Fruit fly (Drosophila melanogaster) whole organism, embryonic: ENCODE results near the gene CG15818.

ENCODE experiments used
- Abd-B ChIP-seq: fragments of 200-800 bp; sonication (Bioruptor generic); optimal IDR thresholded peaks from 2 replicates; lab custom pipeline; 2018; ENCODE audit warnings: missing biosample characterization, mild to moderate bottlenecking, missing genetic modification characterization, moderate library complexity
- Ada2b ChIP-seq: fragments of 200-800 bp; sonication (Bioruptor generic); IDR thresholded peaks from 2 replicates; pipeline ENCODE4 v1.3.6; 2022; ENCODE audit warnings: missing biosample characterization, missing genetic modification characterization
- Adf1 ChIP-seq: fragments of 200-800 bp; sonication (Bioruptor generic); IDR thresholded peaks from 2 replicates; pipeline ENCODE4 v1.3.6; 2022; ENCODE audit warnings: missing biosample characterization, missing genetic modification characterization
- Antp ChIP-seq: fragments of 200-800 bp; sonication (Bioruptor generic); optimal IDR thresholded peaks from 3 replicates; lab custom pipeline; 2016; ENCODE audit warnings: missing biosample characterization, missing genetic modification characterization
- CG1024 ChIP-seq: fragments of 200-800 bp; sonication (Bioruptor generic); IDR thresholded peaks from 2 replicates; pipeline ENCODE4 v1.3.6; 2022; ENCODE audit warnings: missing biosample characterization, missing genetic modification characterization
- CG11560 ChIP-seq: fragments of 200-800 bp; sonication (Bioruptor generic); IDR thresholded peaks from 3 replicates; pipeline ENCODE4 v1.3.6; 2022; ENCODE audit warnings: missing biosample characterization, missing genetic modification characterization
- CG12104 ChIP-seq: fragments of 200-800 bp; sonication (Bioruptor generic); optimal IDR thresholded peaks from 3 replicates; lab custom pipeline; 2016; ENCODE audit warnings: missing biosample characterization, missing genetic modification characterization
- CG13424 ChIP-seq: fragments of 200-800 bp; sonication (Bioruptor generic); optimal IDR thresholded peaks from 2 replicates; lab custom pipeline; 2019; ENCODE audit warnings: missing biosample characterization, mild to moderate bottlenecking, missing genetic modification characterization, moderate library complexity
- CG13624 ChIP-seq: fragments of 200-800 bp; sonication (Bioruptor generic); optimal IDR thresholded peaks from 2 replicates; lab custom pipeline; 2016; ENCODE audit warnings: missing biosample characterization, missing genetic modification characterization
- CG15696 ChIP-seq: fragments of 200-800 bp; sonication (Bioruptor generic); optimal IDR thresholded peaks from 2 replicates; lab custom pipeline; 2019; ENCODE audit warnings: missing biosample characterization, mild to moderate bottlenecking, missing genetic modification characterization, moderate library complexity
- CG1792 ChIP-seq: fragments of 200-800 bp; sonication (Bioruptor generic); optimal IDR thresholded peaks from 2 replicates; lab custom pipeline; 2016; ENCODE audit warnings: missing biosample characterization, missing genetic modification characterization
- CG1832 ChIP-seq: fragments of 200-800 bp; sonication (Bioruptor generic); optimal IDR thresholded peaks from 2 replicates; lab custom pipeline; 2017; ENCODE audit warnings: missing biosample characterization, mild to moderate bottlenecking, missing genetic modification characterization, inconsistent platforms
- CG3281 ChIP-seq: fragments of 200-800 bp; sonication (Bioruptor generic); optimal IDR thresholded peaks from 3 replicates; lab custom pipeline; 2017; ENCODE audit warnings: missing biosample characterization, mild to moderate bottlenecking, missing genetic modification characterization
- CG33557 ChIP-seq: fragments of 200-800 bp; sonication (Bioruptor generic); optimal IDR thresholded peaks from 2 replicates; lab custom pipeline; 2019; ENCODE audit warnings: missing biosample characterization, mild to moderate bottlenecking, missing genetic modification characterization, moderate library complexity
- CG3995 ChIP-seq: fragments of 200-800 bp; sonication (Bioruptor generic); optimal IDR thresholded peaks from 3 replicates; lab custom pipeline; 2016; ENCODE audit warnings: missing biosample characterization, missing genetic modification characterization
- CG4730 ChIP-seq: fragments of 200-800 bp; sonication (Bioruptor generic); IDR thresholded peaks from 2 replicates; pipeline ENCODE4 v1.3.6; 2022; ENCODE audit warnings: missing biosample characterization, missing genetic modification characterization
- CG6254 ChIP-seq: fragments of 200-800 bp; sonication (Bioruptor generic); optimal IDR thresholded peaks from 3 replicates; lab custom pipeline; 2017; ENCODE audit warnings: mild to moderate bottlenecking, missing biosample characterization, missing genetic modification reagents, missing genetic modification characterization
- CG6813 ChIP-seq: fragments of 200-800 bp; sonication (Bioruptor generic); optimal IDR thresholded peaks from 2 replicates; lab custom pipeline; 2017; ENCODE audit warnings: missing biosample characterization, missing genetic modification characterization, mild to moderate bottlenecking, moderate library complexity, missing genetic modification reagents
- CG7372 ChIP-seq: fragments of 200-800 bp; sonication (Bioruptor generic); IDR thresholded peaks from 2 replicates; pipeline ENCODE4 v1.3.6; 2022; ENCODE audit warnings: missing biosample characterization, missing genetic modification characterization
- CG8944 ChIP-seq: fragments of 200-800 bp; sonication (Bioruptor generic); optimal IDR thresholded peaks from 3 replicates; lab custom pipeline; 2016; ENCODE audit warnings: missing biosample characterization, missing genetic modification characterization
- Camta ChIP-seq: fragments of 200-800 bp; sonication (Bioruptor generic); optimal IDR thresholded peaks from 2 replicates; lab custom pipeline; 2016; ENCODE audit warnings: missing biosample characterization, missing genetic modification characterization
- Dek ChIP-seq: fragments of 200-800 bp; sonication (Bioruptor generic); optimal IDR thresholded peaks from 3 replicates; lab custom pipeline; 2019; ENCODE audit warnings: missing biosample characterization, mild to moderate bottlenecking, missing genetic modification characterization, moderate library complexity
- Doc3 ChIP-seq: fragments of 200-800 bp; sonication (Bioruptor generic); IDR thresholded peaks from 3 replicates; pipeline ENCODE4 v1.3.6; 2022; ENCODE audit warnings: missing biosample characterization, missing genetic modification characterization; ENCODE audit not compliant: partially characterized antibody
- E2f2 ChIP-seq: fragments of 200-800 bp; sonication (Bioruptor generic); IDR thresholded peaks from 2 replicates; pipeline ENCODE4 v1.3.6; 2022; ENCODE audit warnings: missing biosample characterization, missing genetic modification characterization
- H2.0 ChIP-seq: fragments of 200-800 bp; sonication (Bioruptor generic); IDR thresholded peaks from 2 replicates; pipeline ENCODE4 v1.3.6; 2022; ENCODE audit warnings: missing biosample characterization, missing genetic modification characterization
- Hand ChIP-seq: fragments of 200-800 bp; sonication (Bioruptor generic); optimal IDR thresholded peaks from 2 replicates; lab custom pipeline; 2017; ENCODE audit warnings: mild to moderate bottlenecking, missing biosample characterization, missing genetic modification reagents, missing genetic modification characterization
- Hr39 ChIP-seq: fragments of >200 bp; optimal IDR thresholded peaks from 2 replicates; lab custom pipeline; 2017
- MBD-R2 ChIP-seq: fragments of 200-800 bp; sonication (Bioruptor generic); IDR thresholded peaks from 2 replicates; pipeline ENCODE4 v1.3.6; 2022; ENCODE audit warnings: missing biosample characterization, missing genetic modification characterization
- Max ChIP-seq: fragments of 200-800 bp; sonication (Bioruptor generic); optimal IDR thresholded peaks from 2 replicates; lab custom pipeline; 2016; ENCODE audit warnings: missing biosample characterization, mild to moderate bottlenecking, missing genetic modification characterization
- NFAT ChIP-seq: fragments of 200-800 bp; sonication (Bioruptor generic); IDR thresholded peaks from 2 replicates; pipeline ENCODE4 v1.3.6; 2022; ENCODE audit warnings: missing biosample characterization, missing genetic modification characterization
- NK7.1 ChIP-seq: fragments of 200-800 bp; sonication (Bioruptor generic); optimal IDR thresholded peaks from 3 replicates; lab custom pipeline; 2016; ENCODE audit warnings: missing biosample characterization, missing genetic modification characterization
- Oaz ChIP-seq: fragments of 200-800 bp; sonication (Bioruptor generic); IDR thresholded peaks from 2 replicates; pipeline ENCODE4 v1.3.6; 2022; ENCODE audit warnings: missing biosample characterization, missing genetic modification characterization
- Oli ChIP-seq: fragments of 200-800 bp; sonication (Bioruptor generic); optimal IDR thresholded peaks from 2 replicates; lab custom pipeline; 2018; ENCODE audit warnings: missing biosample characterization, mild to moderate bottlenecking, missing genetic modification characterization, moderate library complexity
- Optix ChIP-seq: fragments of 200-800 bp; sonication (Bioruptor generic); IDR thresholded peaks from 3 replicates; pipeline ENCODE4 v1.3.6; 2022; ENCODE audit warnings: missing biosample characterization, missing genetic modification characterization
- Six4 ChIP-seq: fragments of 200-800 bp; sonication (Bioruptor generic); optimal IDR thresholded peaks from 2 replicates; lab custom pipeline; 2016; ENCODE audit warnings: missing biosample characterization, missing genetic modification characterization
- ab ChIP-seq: fragments of 200-800 bp; sonication (Bioruptor generic); optimal IDR thresholded peaks from 2 replicates; lab custom pipeline; 2016; ENCODE audit warnings: missing biosample characterization, missing genetic modification characterization
- btn ChIP-seq: fragments of 200-800 bp; sonication (Bioruptor generic); optimal IDR thresholded peaks from 2 replicates; lab custom pipeline; 2016; ENCODE audit warnings: missing biosample characterization, missing genetic modification characterization
- caup ChIP-seq: fragments of 200-800 bp; sonication (Bioruptor generic); optimal IDR thresholded peaks from 3 replicates; lab custom pipeline; 2017; ENCODE audit warnings: missing biosample characterization, mild to moderate bottlenecking, missing genetic modification characterization, moderate library complexity; ENCODE audit not compliant: severe bottlenecking
- crc ChIP-seq: fragments of 200-800 bp; sonication (Bioruptor generic); optimal IDR thresholded peaks from 2 replicates; lab custom pipeline; 2016; ENCODE audit warnings: missing biosample characterization, missing genetic modification characterization
- en ChIP-seq: fragments of 200-800 bp; sonication (Bioruptor generic); optimal IDR thresholded peaks from 2 replicates; lab custom pipeline; 2016; ENCODE audit warnings: missing biosample characterization, missing genetic modification characterization
- esg ChIP-seq: fragments of 200-800 bp; sonication (Bioruptor generic); conservative IDR thresholded peaks from 2 replicates; pipeline ENCODE4 v1.3.6; 2022; ENCODE audit warnings: missing biosample characterization, missing genetic modification characterization
- eve ChIP-seq, 2 experiments: fragments of >200 bp; optimal IDR thresholded peaks; 2 replicates each; lab custom pipeline; 2017; ENCODE audit warnings: missing biosample characterization in 2 of 2, missing genetic modification characterization in 2 of 2
- ham ChIP-seq: fragments of 200-800 bp; sonication (Bioruptor generic); IDR thresholded peaks from 2 replicates; pipeline ENCODE4 v1.3.6; 2022; ENCODE audit warnings: missing biosample characterization, missing genetic modification characterization
- lilli ChIP-seq: fragments of 200-800 bp; sonication (Bioruptor generic); optimal IDR thresholded peaks from 3 replicates; lab custom pipeline; 2016; ENCODE audit warnings: missing biosample characterization, missing genetic modification characterization
- luna ChIP-seq: fragments of 200-800 bp; sonication (Bioruptor generic); optimal IDR thresholded peaks from 2 replicates; lab custom pipeline; 2016; ENCODE audit warnings: missing biosample characterization, missing genetic modification characterization
- pb ChIP-seq: fragments of 200-800 bp; sonication (Bioruptor generic); optimal IDR thresholded peaks from 3 replicates; lab custom pipeline; 2016; ENCODE audit warnings: missing biosample characterization, missing genetic modification characterization
- phol ChIP-seq: fragments of 200-800 bp; sonication (Bioruptor generic); optimal IDR thresholded peaks from 3 replicates; lab custom pipeline; 2018; ENCODE audit warnings: missing biosample characterization, mild to moderate bottlenecking, missing genetic modification characterization, moderate library complexity
- trem ChIP-seq: fragments of 200-800 bp; optimal IDR thresholded peaks from 3 replicates; lab custom pipeline; 2019; ENCODE audit warnings: missing biosample characterization, mild to moderate bottlenecking, missing genetic modification characterization, moderate library complexity
- unc-4 ChIP-seq: fragments of 200-800 bp; sonication (Bioruptor generic); IDR thresholded peaks from 2 replicates; pipeline ENCODE4 v1.3.6; 2022; ENCODE audit warnings: missing biosample characterization, missing genetic modification characterization; ENCODE audit not compliant: partially characterized antibody
- vnd ChIP-seq: fragments of 200-800 bp; sonication (Bioruptor generic); IDR thresholded peaks from 3 replicates; pipeline ENCODE4 v1.3.6; 2022; ENCODE audit warnings: missing biosample characterization, missing genetic modification characterization; ENCODE audit not compliant: partially characterized antibody
- wek ChIP-seq: fragments of 200-800 bp; sonication (Bioruptor generic); optimal IDR thresholded peaks from 3 replicates; lab custom pipeline; 2018; ENCODE audit warnings: missing biosample characterization, mild to moderate bottlenecking, missing genetic modification characterization, moderate library complexity

The CG15818 gene

DNA sequence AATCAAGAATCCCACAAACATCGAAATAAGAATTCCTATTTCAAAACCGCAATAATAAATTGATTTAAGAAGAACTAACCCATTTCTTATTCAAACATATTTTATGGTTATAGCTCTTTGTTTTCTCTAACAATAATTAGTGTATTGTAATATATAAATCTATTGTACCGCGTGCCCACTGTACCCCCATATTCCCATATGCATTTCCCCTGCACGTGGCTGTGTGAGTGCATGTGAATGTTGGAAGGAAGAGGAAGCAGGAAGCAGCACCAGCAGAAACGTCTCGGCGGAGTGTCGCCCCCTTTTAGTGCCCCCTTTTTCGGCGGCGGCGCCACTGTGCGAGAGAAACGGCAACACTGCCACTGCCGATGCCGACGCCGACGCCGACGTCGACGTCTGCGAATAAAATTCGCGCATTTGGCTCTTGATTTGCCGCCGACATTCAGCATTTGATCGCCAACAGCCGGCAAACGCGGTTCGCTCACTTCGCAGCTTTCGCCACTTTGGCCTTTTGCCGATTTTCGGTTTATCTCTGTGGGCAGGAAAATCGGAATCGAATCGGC lies 12.7 kb downstream of the CG15818 start (continued):
- TF ChIP-seq Ada2b (GFP tag; lab: Robert Waterston, UW) (no peak), Antp (peak; percentile 57), lilli (GFP tag; lab: Kevin White, UChicago) (peak; percentile 66), Oli (tag; lab: Kevin White, UChicago) (no peak), H2.0 (GFP tag; lab: Robert Waterston, UW) (no peak), wek (no peak), NFAT (GFP tag; lab: Robert Waterston, UW) (peak; percentile 69), crc (GFP tag; lab: Kevin White, UChicago) (no peak), E2f2 (GFP tag; lab: Robert Waterston, UW) (0 out of 2 replicates have a peak, but pooled peaks have one; percentile 15), Hand (GFP tag; lab: Kevin White, UChicago) (peak; percentile 11), esg (GFP tag; lab: Robert Waterston, UW) (peak; percentile 46; the same call in 1 of the 2 replicates), CG3281 (GFP tag; lab: Kevin White, UChicago) (peak; percentile 23), CG3995 (GFP tag; lab: Kevin White, UChicago) (no peak), caup (GFP tag; lab: Kevin White, UChicago) (peak; percentile 8), CG15696 (tag; lab: Kevin White, UChicago) (peak; percentile 8), Dek (tag; lab: Kevin White, UChicago) (peak; percentile 2), CG1832 (GFP tag; lab: Kevin White, UChicago) (peak; percentile 49), Doc3 (GFP tag; lab: Robert Waterston, UW) (no peak), Adf1 (GFP tag; lab: Robert Waterston, UW) (peak; percentile 94), vnd (GFP tag; lab: Robert Waterston, UW) (no peak), ham (GFP tag; lab: Robert Waterston, UW) (no peak), CG1024 (GFP tag; lab: Robert Waterston, UW) (0 out of 2 replicates have a peak, but pooled peaks have one; percentile 30), Optix (0 out of 3 replicates have a peak, but pooled peaks have one; percentile 42), eve (GFP tag; optimal IDR thresholded peaks at IDR 0.05; lab: Kevin White, UChicago) (no peak), trem (no peak), CG33557 (GFP tag; lab: Kevin White, UChicago) (no peak), CG6254 (GFP tag; lab: Kevin White, UChicago) (peak; percentile 43), pb (GFP tag; lab: Kevin White, UChicago) (no peak), MBD-R2 (GFP tag; lab: Robert Waterston, UW) (peak; percentile 38; the same call in 1 of the 2 replicates), CG4730 (peak; percentile 16; the same call in 1 of the 2 replicates), ab (GFP tag; lab: Kevin White, UChicago) (no peak), unc-4 (GFP tag; lab: Robert Waterston, UW) (no peak), CG11560 (0 out of 3 replicates have a peak, but pooled peaks have one; percentile 22), phol (tag; lab: Kevin White, UChicago) (no peak), CG13624 (GFP tag; lab: Kevin White, UChicago) (no peak), CG1792 (no peak), btn (GFP tag; lab: Kevin White, UChicago) (no peak), CG8944 (GFP tag; lab: Kevin White, UChicago) (peak; percentile 33), Six4 (GFP tag; lab: Kevin White, UChicago) (peak; percentile 14), Hr39 (lab: Kevin White, UChicago) (no peak), CG7372 (no peak; the same call in 1 of the 2 replicates), en (GFP tag; lab: Kevin White, UChicago) (no peak), CG6813 (GFP tag; lab: Kevin White, UChicago) (no peak), CG12104 (no peak), CG13424 (tag; lab: Kevin White, UChicago) (peak; percentile 36), luna (GFP tag; lab: Kevin White, UChicago) (no peak), Abd-B (GFP tag; lab: Kevin White, UChicago) (no peak), Camta (GFP tag; lab: Kevin White, UChicago) (peak; percentile 17), NK7.1 (GFP tag; lab: Kevin White, UChicago) (peak; percentile 23), Oaz (no peak), Max (GFP tag; lab: Kevin White, UChicago) (no peak)
